Worm (Caenorhabditis elegans): ENCODE data around the gene fbxc-44.

fbxc-44 gene

ce11 chrII:4229106-4229708 lies 8.3 kb downstream of the fbxc-44 start, which contains the start of gene C16A11.3:
Gene C16A11.3, plus strand, starts transcription at chrII:4229545.
- no peak for TF ChIP-seq unc-62 (GFP tag; optimal IDR thresholded peaks at IDR 0.05)

- TF ChIP-seq unc-62 (GFP tag; optimal IDR thresholded peaks at IDR 0.05): no peak
Measured at ce11 chrII:4228112-4228770, 9.3 kb downstream of the fbxc-44 start.

ce11 chrII:4226598-4227096 lies 10.9 kb downstream of the fbxc-44 start, which contains the start of gene C16A11.4:
Gene C16A11.4, plus strand, starts transcription at chrII:4227046.
- TF ChIP-seq unc-62 (GFP tag; optimal IDR thresholded peaks at IDR 0.05): no peak

ce11 chrII:4222983-4223382 lies 14.6 kb downstream of the fbxc-44 start, which contains the start of gene C16A11.5:
Gene C16A11.5, plus strand, starts transcription at chrII:4223305.
- no peak for TF ChIP-seq unc-62 (GFP tag; optimal IDR thresholded peaks at IDR 0.05)

- TF ChIP-seq unc-62 (GFP tag; optimal IDR thresholded peaks at IDR 0.05): no peak
Measured at ce11 chrII:4222469-4222868, 15.1 kb downstream of the fbxc-44 start.

- no peak for TF ChIP-seq unc-62 (GFP tag; optimal IDR thresholded peaks at IDR 0.05)
Measured at ce11 chrII:4219062-4219461, 18.5 kb downstream of the fbxc-44 start, which contains the start of gene F31D5.1. Gene F31D5.1, plus strand, starts transcription at chrII:4219362.

- no peak for TF ChIP-seq unc-62 (GFP tag; optimal IDR thresholded peaks at IDR 0.05)
Measured at ce11 chrII:4215318-4215717, 22.2 kb downstream of the fbxc-44 start, which contains the start of gene F31D5.2. Gene F31D5.2, plus strand, starts transcription at chrII:4215618.

ce11 chrII:4211113-4211512 lies 26.4 kb downstream of the fbxc-44 start, which contains the start of gene F31D5.7:
Gene F31D5.7, plus strand, starts transcription at chrII:4211413.
- TF ChIP-seq unc-62 (GFP tag; optimal IDR thresholded peaks at IDR 0.05): no peak

- TF ChIP-seq unc-62 (GFP tag; optimal IDR thresholded peaks at IDR 0.05): no peak
Measured at ce11 chrII:4209071-4209747, 28.3 kb downstream of the fbxc-44 start, which contains the start of gene F31D5.6. Gene F31D5.6, plus strand, starts transcription at chrII:4209697.

- TF ChIP-seq unc-62 (GFP tag; optimal IDR thresholded peaks at IDR 0.05): no peak
Measured at ce11 chrII:4203729-4204184, 33.8 kb downstream of the fbxc-44 start, which contains the start of gene mth-1. Gene mth-1, minus strand, starts transcription at chrII:4203779.

- no peak for TF ChIP-seq unc-62 (GFP tag; optimal IDR thresholded peaks at IDR 0.05)
Measured at ce11 chrII:4194127-4194526, 43.4 kb downstream of the fbxc-44 start, which contains the start of gene mth-2. Gene mth-2, minus strand, starts transcription at chrII:4194314.
